Worm (Caenorhabditis elegans): ENCODE measurements around the gene K02E7.12.
A peak's percentile ranks its signal among the peaks of the same experiment; 100 is the strongest.
"Not testable (repeated sequence)": the region's sequence is repeated elsewhere in the genome, so short reads cannot be mapped to it uniquely, and the experiment has no call there.

K02E7.12 gene

DNA sequence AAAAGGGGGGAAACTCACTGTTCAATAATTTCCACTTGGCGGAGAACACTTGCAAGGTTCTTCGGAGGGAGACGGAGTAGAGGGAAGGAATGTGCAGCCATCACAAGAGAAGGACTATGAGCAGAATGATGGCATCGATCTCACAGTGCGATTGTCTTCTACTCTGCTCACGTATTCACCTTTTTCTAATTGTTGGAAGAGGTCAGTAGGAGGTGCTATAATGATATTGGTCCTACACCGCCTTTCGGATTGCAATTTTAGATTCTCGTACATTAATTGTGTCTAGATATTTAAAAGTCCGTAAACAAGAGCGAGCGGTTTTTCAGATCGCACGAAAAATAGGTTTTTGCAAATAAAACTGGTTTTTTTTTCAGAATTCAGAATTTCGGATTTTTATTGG lies 30.5 kb upstream of the K02E7.12 start, which contains the start of gene fbxb-39:
Gene fbxb-39 (minus strand): TSS at position 101 of the 400 bp plus-strand sequence.
- TF ChIP-seq ztf-7 (tag; optimal IDR thresholded peaks at IDR 0.05): no peak
- TF ChIP-seq snpc-4 (tag; optimal IDR thresholded peaks at IDR 0.05): no peak
- TF ChIP-seq fkh-10 (GFP tag; optimal IDR thresholded peaks at IDR 0.05): no peak
- no peak for TF ChIP-seq duxl-1 (tag; optimal IDR thresholded peaks at IDR 0.05; ENCODE audit: poor library complexity)
- no peak for TF ChIP-seq lir-3 (tag; optimal IDR thresholded peaks at IDR 0.05)
- TF ChIP-seq zfp-2 (tag; optimal IDR thresholded peaks at IDR 0.05): no peak
- TF ChIP-seq nhr-76 (tag; optimal IDR thresholded peaks at IDR 0.05): no peak
- no peak for TF ChIP-seq lim-7 (GFP tag; IDR thresholded peaks at IDR 0.05)
- TF ChIP-seq mxl-3 (GFP tag; optimal IDR thresholded peaks at IDR 0.05): no peak
- TF ChIP-seq T26A8.4 (GFP tag; IDR thresholded peaks at IDR 0.05): no peak
- TF ChIP-seq gei-8 (GFP tag; optimal IDR thresholded peaks at IDR 0.05): no peak
- TF ChIP-seq F37D6.2 (tag; optimal IDR thresholded peaks at IDR 0.05): no peak

ce11 chrII:1042227-1042626 lies 28.7 kb upstream of the K02E7.12 start, which contains the start of gene fbxb-41:
fbxb-41 (minus strand) TSS chrII:1042327.
- peak in 1 of 2 experiments; percentile 35 for TF ChIP-seq unc-62 (GFP tag; optimal IDR thresholded peaks at IDR 0.05 in 1 of 2)
- no peak for TF ChIP-seq unc-62 (tag; optimal IDR thresholded peaks at IDR 0.05)
- no peak for TF ChIP-seq nhr-25 (tag; optimal IDR thresholded peaks at IDR 0.05; ENCODE audit: borderline replicate concordance, insufficient read depth)

DNA sequence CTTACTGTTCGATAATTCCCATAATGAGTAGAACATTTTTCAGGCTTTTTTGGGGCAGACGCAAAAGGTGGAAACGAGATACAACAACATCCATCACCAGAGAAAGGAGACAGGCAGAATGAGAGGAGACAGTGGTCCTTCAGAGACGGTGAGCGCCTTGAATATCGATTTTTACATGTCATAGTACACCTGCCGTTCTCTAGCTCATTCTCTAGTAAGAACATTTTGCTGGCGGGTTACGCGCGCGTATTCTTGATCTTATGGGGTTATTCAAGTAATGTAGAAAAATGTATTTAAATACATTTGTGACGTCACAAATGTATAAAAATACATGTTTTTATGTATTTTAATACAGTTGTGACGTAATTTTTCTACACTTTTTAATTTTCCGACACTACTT lies 27.0 kb upstream of the K02E7.12 start, which contains the start of gene fbxb-45:
Gene fbxb-45 (minus strand): TSS at position 101 of the 400 bp plus-strand sequence.
- not testable (repeated sequence) for TF ChIP-seq lin-39 (tag; optimal IDR thresholded peaks at IDR 0.05); hlh-30 (tag; optimal IDR thresholded peaks at IDR 0.05; ENCODE audit: insufficient read depth); mep-1 (tag; optimal IDR thresholded peaks at IDR 0.05)

DNA sequence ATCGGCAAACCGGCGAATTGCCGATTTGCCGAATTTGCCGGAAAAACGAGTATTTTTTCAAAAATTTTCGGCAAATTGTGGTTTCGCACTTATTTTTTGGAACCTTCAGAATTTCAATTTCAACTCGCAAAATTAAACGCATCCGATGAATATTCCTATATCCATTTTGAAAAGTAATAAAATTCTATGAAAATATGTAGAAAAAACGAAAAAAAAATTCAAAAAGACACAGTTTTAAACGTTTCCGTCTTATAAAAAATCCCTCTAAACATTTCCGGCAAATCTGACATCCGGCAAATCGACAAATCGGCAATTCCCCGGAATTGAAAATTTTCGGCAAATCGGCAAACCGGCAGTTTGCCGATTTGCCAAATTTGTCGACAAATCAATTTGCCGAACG lies 25.3 kb upstream of the K02E7.12 start, which contains the start of gene str-148:
Gene str-148 (plus strand): TSS at position 301 of the 400 bp plus-strand sequence.
- TF ChIP-seq rbr-2 (tag; optimal IDR thresholded peaks at IDR 0.05) (no peak), hif-1 (tag; optimal IDR thresholded peaks at IDR 0.05) (no peak), madf-5 (GFP tag; IDR thresholded peaks at IDR 0.05) (no peak), ztf-7 (tag; optimal IDR thresholded peaks at IDR 0.05) (no peak), nhr-102 (tag; optimal IDR thresholded peaks at IDR 0.05) (no peak), tag-97 (GFP tag; IDR thresholded peaks at IDR 0.05) (no peak), fkh-10 (GFP tag; optimal IDR thresholded peaks at IDR 0.05) (no peak), zfp-3 (GFP tag; conservative IDR thresholded peaks at IDR 0.05) (no peak), nhr-10 (tag; optimal IDR thresholded peaks at IDR 0.05) (no peak)

- TF ChIP-seq unc-62 (GFP tag; optimal IDR thresholded peaks at IDR 0.05 in 1 of 2): peak in 1 of 2 experiments; percentile 85
- TF ChIP-seq unc-62 (tag; optimal IDR thresholded peaks at IDR 0.05): no peak
- no peak for TF ChIP-seq T26A8.4 (GFP tag; IDR thresholded peaks at IDR 0.05)
- TF ChIP-seq D1046.2 (GFP tag; IDR thresholded peaks at IDR 0.05): 0 out of 2 replicates have a peak, but pooled peaks have one; percentile 27
Observed at ce11 chrII:1046937-1047336, 24.0 kb upstream of the K02E7.12 start.

ce11 chrII:1049849-1050248 lies 21.1 kb upstream of the K02E7.12 start, which contains the start of gene fbxb-40:
fbxb-40 (minus strand) TSS chrII:1049949.
- TF ChIP-seq mdt-29 (GFP tag; IDR thresholded peaks at IDR 0.05) (no peak), F44E2.7 (GFP tag; IDR thresholded peaks at IDR 0.05) (0 out of 2 replicates have a peak, but pooled peaks have one; percentile 37), Y105C5A.15 (GFP tag; IDR thresholded peaks at IDR 0.05) (no peak), nhr-6 (tag; optimal IDR thresholded peaks at IDR 0.05) (no peak)

All from whole organism, L4 larva.